Worm (Caenorhabditis elegans) whole organism, L3 larva: ENCODE data around the gene F41H10.1.

Experiments
- R02D3.7 ChIP-seq: fragments of 150-350 bp; optimal IDR thresholded peaks from 2 replicates; lab custom pipeline; 2014; ENCODE audit warnings: missing biosample characterization, missing genetic modification characterization
- ZK546.5 ChIP-seq: sonication (generic microtip); optimal IDR thresholded peaks from 2 replicates; lab custom pipeline; 2017; ENCODE audit warnings: missing biosample characterization, missing genetic modification characterization
- aly-2 ChIP-seq: fragments of 150-350 bp; optimal IDR thresholded peaks from 2 replicates; lab custom pipeline; 2014; ENCODE audit warnings: missing biosample characterization, missing genetic modification characterization
- ama-1 ChIP-seq: fragments of 150-350 bp; optimal IDR thresholded peaks from 2 replicates; lab custom pipeline; 2018
- ceh-16 ChIP-seq: sonication (generic microtip); optimal IDR thresholded peaks from 2 replicates; lab custom pipeline; 2017; ENCODE audit warnings: missing biosample characterization, missing genetic modification characterization
- ceh-82 ChIP-seq: fragments of 150-350 bp; optimal IDR thresholded peaks from 2 replicates; lab custom pipeline; 2014; ENCODE audit warnings: missing biosample characterization, missing genetic modification characterization
- ceh-9 ChIP-seq: sonication (generic microtip); optimal IDR thresholded peaks from 2 replicates; lab custom pipeline; 2018; ENCODE audit warnings: missing biosample characterization, missing genetic modification characterization
- egl-5 ChIP-seq: fragments of 150-350 bp; optimal IDR thresholded peaks from 2 replicates; lab custom pipeline; 2017; ENCODE audit warnings: missing biosample characterization, missing genetic modification reagents, missing genetic modification characterization, inconsistent platforms
- elt-1 ChIP-seq: fragments of 150-350 bp; optimal IDR thresholded peaks from 2 replicates; lab custom pipeline; 2014; ENCODE audit warnings: missing biosample characterization, missing genetic modification characterization
- elt-2 ChIP-seq: sonication (generic microtip); optimal IDR thresholded peaks from 2 replicates; lab custom pipeline; 2016; ENCODE audit warnings: missing genetic modification reagents, mild to moderate bottlenecking, missing genetic modification characterization, missing compliant biosample characterization
- eor-1 ChIP-seq, 2 experiments: fragments of 150-350 bp; optimal IDR thresholded peaks; 2 replicates each; lab custom pipeline; 2014 to 2018; ENCODE audit warnings: missing biosample characterization in 2 of 2, missing genetic modification characterization in 2 of 2
- fkh-10 ChIP-seq: sonication (generic microtip); optimal IDR thresholded peaks from 2 replicates; lab custom pipeline; 2017; ENCODE audit warnings: missing biosample characterization, missing genetic modification reagents, missing genetic modification characterization
- fos-1 ChIP-seq: fragments of 150-350 bp; optimal IDR thresholded peaks from 2 replicates; lab custom pipeline; 2014; ENCODE audit warnings: missing biosample characterization, missing genetic modification characterization
- hmg-11 ChIP-seq: sonication (generic microtip); optimal IDR thresholded peaks from 2 replicates; lab custom pipeline; 2016; ENCODE audit warnings: missing genetic modification characterization, missing compliant biosample characterization
- jun-1 ChIP-seq: fragments of 150-350 bp; optimal IDR thresholded peaks from 2 replicates; lab custom pipeline; 2014; ENCODE audit warnings: missing biosample characterization, missing genetic modification reagents, missing genetic modification characterization
- lin-15B ChIP-seq: fragments of 150-350 bp; optimal IDR thresholded peaks from 2 replicates; lab custom pipeline; 2014; ENCODE audit warnings: missing biosample characterization, missing genetic modification characterization
- lin-39 ChIP-seq: fragments of 150-350 bp; optimal IDR thresholded peaks from 2 replicates; lab custom pipeline; 2018; ENCODE audit warnings: missing biosample characterization, missing genetic modification reagents, missing genetic modification characterization
- lsy-12 ChIP-seq: sonication (generic microtip); optimal IDR thresholded peaks from 2 replicates; lab custom pipeline; 2016; ENCODE audit warnings: mild to moderate bottlenecking, missing genetic modification characterization, missing compliant biosample characterization
- mdl-1 ChIP-seq: fragments of 150-350 bp; optimal IDR thresholded peaks from 2 replicates; lab custom pipeline; 2014; ENCODE audit warnings: missing biosample characterization, missing genetic modification characterization
- nfya-1 ChIP-seq: sonication (generic microtip); optimal IDR thresholded peaks from 2 replicates; lab custom pipeline; 2017; ENCODE audit warnings: missing genetic modification characterization, mild to moderate bottlenecking, missing compliant biosample characterization, antibody characterized with exemption, moderate library complexity; ENCODE audit not compliant: insufficient read depth
- nhr-11 ChIP-seq: fragments of 150-350 bp; optimal IDR thresholded peaks from 2 replicates; lab custom pipeline; 2014; ENCODE audit warnings: missing biosample characterization, missing genetic modification characterization
- nhr-12 ChIP-seq: fragments of 150-350 bp; optimal IDR thresholded peaks from 2 replicates; lab custom pipeline; 2014; ENCODE audit warnings: missing biosample characterization, missing genetic modification characterization
- nhr-23 ChIP-seq: fragments of 150-350 bp; optimal IDR thresholded peaks from 2 replicates; lab custom pipeline; 2014; ENCODE audit warnings: missing biosample characterization, missing genetic modification reagents, missing genetic modification characterization
- nhr-237 ChIP-seq: fragments of 150-350 bp; optimal IDR thresholded peaks from 2 replicates; lab custom pipeline; 2014; ENCODE audit warnings: missing biosample characterization, missing genetic modification characterization
- nhr-25 ChIP-seq: sonication (generic microtip); optimal IDR thresholded peaks from 2 replicates; lab custom pipeline; 2017; ENCODE audit warnings: missing biosample characterization, missing genetic modification characterization
- nhr-77 ChIP-seq: fragments of 150-350 bp; optimal IDR thresholded peaks from 2 replicates; lab custom pipeline; 2014; ENCODE audit warnings: missing biosample characterization, missing genetic modification characterization
- pha-4 ChIP-seq: fragments of 150-350 bp; optimal IDR thresholded peaks from 2 replicates; lab custom pipeline; 2014; ENCODE audit warnings: missing biosample characterization, missing genetic modification reagents, missing genetic modification characterization
- pqm-1 ChIP-seq: fragments of 150-350 bp; optimal IDR thresholded peaks from 2 replicates; lab custom pipeline; 2017; ENCODE audit warnings: missing biosample characterization, missing genetic modification characterization, inconsistent platforms
- sea-2 ChIP-seq: fragments of 150-350 bp; sonication (generic microtip); optimal IDR thresholded peaks from 4 replicates; lab custom pipeline; 2014; ENCODE audit warnings: missing biosample characterization, missing genetic modification reagents, missing genetic modification characterization
- skn-1 ChIP-seq: fragments of 150-350 bp; optimal IDR thresholded peaks from 2 replicates; lab custom pipeline; 2014; ENCODE audit warnings: missing biosample characterization, missing genetic modification characterization
- snpc-4 ChIP-seq: fragments of 150-350 bp; optimal IDR thresholded peaks from 2 replicates; lab custom pipeline; 2014; ENCODE audit warnings: missing biosample characterization, missing genetic modification characterization
- tbx-2 ChIP-seq: sonication (generic microtip); optimal IDR thresholded peaks from 2 replicates; lab custom pipeline; 2016; ENCODE audit warnings: mild to moderate bottlenecking, missing genetic modification characterization, missing compliant biosample characterization
- unc-39 ChIP-seq: sonication (generic microtip); optimal IDR thresholded peaks from 4 replicates; lab custom pipeline; 2017; ENCODE audit warnings: missing biosample characterization, missing genetic modification characterization
- unc-62 ChIP-seq: fragments of 150-350 bp; sonication (generic microtip); optimal IDR thresholded peaks from 4 replicates; lab custom pipeline; 2014; ENCODE audit warnings: missing biosample characterization, missing genetic modification reagents, missing genetic modification characterization
- zag-1 ChIP-seq: fragments of 150-350 bp; optimal IDR thresholded peaks from 2 replicates; lab custom pipeline; 2014; ENCODE audit warnings: missing biosample characterization, missing genetic modification characterization
- ztf-11 ChIP-seq: fragments of 150-350 bp; optimal IDR thresholded peaks from 2 replicates; lab custom pipeline; 2014; ENCODE audit warnings: missing biosample characterization, missing genetic modification characterization

The F41H10.1 gene

DNA sequence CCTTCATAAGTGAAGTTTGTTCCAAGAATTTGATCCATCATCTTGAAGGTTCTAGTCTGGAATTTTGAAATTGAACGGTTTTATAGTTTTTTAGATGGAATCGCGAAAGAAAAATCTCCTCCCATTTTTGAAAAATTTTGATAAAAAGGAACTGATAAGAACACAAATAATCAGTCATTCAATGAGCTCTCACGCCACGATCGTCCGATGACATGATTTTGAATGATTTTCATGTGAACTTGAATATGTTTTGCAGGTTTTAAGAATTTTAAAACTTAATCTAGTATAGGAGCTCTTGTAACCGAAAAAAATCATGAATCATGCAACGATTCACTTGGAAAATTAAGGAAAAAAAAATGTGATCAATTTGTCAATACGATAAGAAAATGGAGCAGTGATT lies 5.6 kb upstream of the F41H10.1 start, which contains the start of gene elo-5:
TSS of gene elo-5 (minus strand) at position 56 of the 400 bp plus-strand sequence.
- TF ChIP-seq elt-2 (tag; lab: Kevin White, UChicago) (peak; percentile 91), pqm-1 (tag; lab: Kevin White, UChicago) (peak; percentile 52), pha-4 (tag; lab: Kevin White, UChicago) (peak; percentile 47), hmg-11 (tag; lab: Kevin White, UChicago) (no peak), eor-1 (tag; optimal IDR thresholded peaks at IDR 0.05; lab: Kevin White, UChicago) (no peak)

DNA sequence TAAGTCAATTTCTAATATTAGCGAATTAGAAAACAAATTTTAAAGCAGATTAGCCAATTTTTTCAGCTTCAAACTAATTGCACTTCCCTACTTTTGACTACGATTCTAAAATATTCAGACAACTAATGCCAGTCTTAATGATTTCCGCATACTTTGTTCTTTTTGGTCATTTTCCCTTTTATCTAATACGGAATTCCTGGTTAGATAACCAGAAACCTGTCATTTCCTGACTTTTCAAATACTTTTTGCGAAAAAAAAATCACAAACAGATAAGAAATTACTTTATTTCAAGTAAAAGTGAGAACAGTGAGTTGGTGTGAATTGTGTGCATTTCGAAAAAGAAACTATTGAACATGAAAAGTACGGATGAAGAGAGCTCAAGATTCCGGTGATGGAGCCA lies 2.6 kb upstream of the F41H10.1 start:
- TF ChIP-seq pqm-1 (tag; lab: Kevin White, UChicago) (peak; percentile 46), fkh-10 (GFP tag; lab: Kevin White, UChicago) (no peak), elt-2 (tag; lab: Kevin White, UChicago) (peak; percentile 83)

DNA sequence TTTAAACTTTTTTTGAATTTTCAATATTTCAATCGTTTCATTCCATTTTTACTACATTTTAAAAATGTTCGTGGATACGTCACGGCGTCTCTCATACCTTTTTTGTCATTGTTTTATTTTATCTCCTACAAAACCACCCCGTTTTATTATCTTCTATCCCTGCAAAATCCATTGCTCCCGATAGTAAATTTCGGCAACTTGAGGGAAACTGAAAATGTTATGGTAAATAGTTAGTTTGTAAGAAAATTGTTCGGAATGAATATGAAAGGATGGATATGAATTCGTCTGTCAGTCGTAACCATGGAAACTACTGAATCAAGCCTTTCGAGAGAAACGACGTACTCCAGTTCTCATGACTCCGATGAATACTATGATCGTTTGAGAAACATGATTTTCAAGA lies 1.4 kb upstream of the F41H10.1 start, which contains the start of gene F41H10.2:
TSS of gene F41H10.2 (plus strand) at position 301 of the 400 bp plus-strand sequence.
- TF ChIP-seq elt-2 (tag; lab: Kevin White, UChicago) (no peak), lin-39 (tag; lab: Kevin White, UChicago) (no peak), jun-1 (tag; lab: Kevin White, UChicago) (no peak), nhr-77 (tag; lab: Kevin White, UChicago) (no peak), egl-5 (tag; lab: Kevin White, UChicago) (no peak), ama-1 (lab: Kevin White, UChicago) (no peak), ceh-16 (tag; lab: Kevin White, UChicago) (no peak), unc-62 (no peak), hmg-11 (tag; lab: Kevin White, UChicago) (no peak), lin-15B (tag; lab: Kevin White, UChicago) (no peak), zag-1 (tag; lab: Kevin White, UChicago) (no peak), fkh-10 (GFP tag; lab: Kevin White, UChicago) (no peak), unc-39 (tag; lab: Kevin White, UChicago) (no peak), ceh-9 (tag; lab: Kevin White, UChicago) (no peak), nhr-23 (tag; lab: Kevin White, UChicago) (no peak), snpc-4 (tag; lab: Kevin White, UChicago) (no peak), lsy-12 (no peak), eor-1 (tag; optimal IDR thresholded peaks at IDR 0.05; lab: Kevin White, UChicago) (no peak), pqm-1 (tag; lab: Kevin White, UChicago) (no peak), sea-2 (GFP tag; lab: Kevin White, UChicago) (no peak)

DNA sequence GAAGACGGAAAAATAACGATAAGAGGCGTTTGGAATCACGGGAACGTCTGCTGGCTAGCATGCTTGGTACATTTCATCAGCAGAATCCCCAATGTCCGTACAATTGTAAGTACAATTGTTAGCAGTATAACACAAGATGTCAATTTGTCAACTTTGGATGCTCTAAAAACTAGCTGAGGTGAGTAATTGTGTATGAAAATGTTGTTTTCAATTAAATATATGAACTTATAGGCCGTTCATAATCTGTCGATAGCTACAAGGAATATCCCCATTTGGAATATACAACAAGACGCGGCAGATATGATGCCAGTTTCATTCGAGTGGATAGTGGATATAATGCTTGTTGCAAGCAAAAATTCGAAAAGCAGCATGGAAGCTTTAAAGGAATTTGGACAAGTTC lies 2.3 kb downstream of the F41H10.1 start, which contains the start of gene F41H10.12:
TSS of gene F41H10.12 (plus strand) at position 301 of the 400 bp plus-strand sequence.
- TF ChIP-seq ceh-82: no peak
- TF ChIP-seq nhr-23 (tag; lab: Kevin White, UChicago): no peak
- no peak for TF ChIP-seq elt-2 (tag; lab: Kevin White, UChicago)
- TF ChIP-seq ama-1 (lab: Kevin White, UChicago): no peak
- TF ChIP-seq elt-1 (tag; lab: Kevin White, UChicago): no peak
- no peak for TF ChIP-seq hmg-11 (tag; lab: Kevin White, UChicago)
- no peak for TF ChIP-seq lin-39 (tag; lab: Kevin White, UChicago)
- TF ChIP-seq nhr-237 (tag; lab: Kevin White, UChicago): no peak
- TF ChIP-seq nhr-11 (tag; lab: Kevin White, UChicago): no peak
- TF ChIP-seq nhr-25 (tag; lab: Kevin White, UChicago): no peak
- TF ChIP-seq aly-2 (tag; lab: Kevin White, UChicago): no peak
- TF ChIP-seq ZK546.5 (tag; lab: Kevin White, UChicago): no peak

DNA sequence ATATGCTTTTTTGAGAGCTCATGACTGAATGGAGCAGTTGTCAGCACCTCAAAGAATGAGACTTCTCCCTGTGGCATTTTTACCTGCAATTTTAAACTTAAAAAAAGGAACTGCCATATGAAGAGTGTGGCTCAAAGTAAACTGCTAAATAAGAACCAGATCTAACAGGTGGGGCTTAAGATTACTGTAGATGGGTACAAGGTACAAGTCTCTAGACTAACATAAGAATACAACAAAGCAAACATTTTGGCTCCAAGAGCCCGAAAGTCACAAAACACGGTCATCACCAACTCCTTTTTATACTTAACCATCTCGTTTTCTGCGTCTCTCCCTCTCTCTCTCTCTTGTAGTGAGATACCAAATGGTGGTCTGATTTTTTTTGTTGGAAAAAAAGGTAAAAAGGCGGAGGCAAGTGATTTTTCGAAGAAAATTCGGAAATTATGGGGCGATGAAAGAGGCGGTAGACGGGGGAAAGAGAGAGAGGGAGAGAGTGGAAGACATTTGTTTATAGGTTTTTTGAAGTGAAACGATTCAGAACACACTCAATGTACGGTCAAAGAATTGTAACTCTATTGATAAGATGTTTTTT lies 5.9 kb downstream of the F41H10.1 start, which contains the start of gene elo-6:
TSS of gene elo-6 (minus strand) at position 83 of the 589 bp plus-strand sequence.
- TF ChIP-seq sea-2 (GFP tag; lab: Kevin White, UChicago) (no peak), hmg-11 (tag; lab: Kevin White, UChicago) (no peak), R02D3.7 (tag; lab: Kevin White, UChicago) (no peak), jun-1 (tag; lab: Kevin White, UChicago) (peak; percentile 28), tbx-2 (tag; lab: Kevin White, UChicago) (no peak), ama-1 (lab: Kevin White, UChicago) (peak; percentile 77), egl-5 (tag; lab: Kevin White, UChicago) (no peak), nhr-12 (tag; lab: Kevin White, UChicago) (no peak), pha-4 (tag; lab: Kevin White, UChicago) (peak; percentile 55), ZK546.5 (tag; lab: Kevin White, UChicago) (no peak), unc-62 (no peak), lin-15B (tag; lab: Kevin White, UChicago) (no peak), ztf-11 (tag; lab: Kevin White, UChicago) (no peak), fos-1 (tag; lab: Kevin White, UChicago) (no peak), nhr-25 (tag; lab: Kevin White, UChicago) (no peak), skn-1 (tag; lab: Kevin White, UChicago) (no peak), pqm-1 (tag; lab: Kevin White, UChicago) (peak; percentile 67), nfya-1 (tag; lab: Kevin White, UChicago) (no peak), elt-2 (tag; lab: Kevin White, UChicago) (peak; percentile 85), eor-1 (tag; optimal IDR thresholded peaks at IDR 0.05; lab: Kevin White, UChicago) (no peak), mdl-1 (tag; lab: Kevin White, UChicago) (no peak)
